Fruit fly (Drosophila melanogaster) whole organism, embryonic: ENCODE measurements around the gene CG9570.
"Not testable (repeated sequence)": the region's sequence is repeated elsewhere in the genome, so short reads cannot be mapped to it uniquely, and the experiment has no call there.

ENCODE experiments used
- Bgb ChIP-seq: fragments of 200-800 bp; sonication (Bioruptor generic); IDR thresholded peaks from 2 replicates; pipeline ENCODE4 v1.3.6; 2022; ENCODE audit warnings: missing biosample characterization, missing genetic modification characterization; ENCODE audit not compliant: partially characterized antibody
- CG10462 ChIP-seq: fragments of 200-800 bp; sonication (Bioruptor generic); optimal IDR thresholded peaks from 2 replicates; lab custom pipeline; 2016; ENCODE audit warnings: missing biosample characterization, missing genetic modification characterization
- CG6272 ChIP-seq: fragments of 200-800 bp; sonication (Bioruptor generic); IDR thresholded peaks from 2 replicates; pipeline ENCODE4 v1.3.6; 2022; ENCODE audit warnings: missing biosample characterization, missing genetic modification characterization
- fru ChIP-seq: fragments of >200 bp; optimal IDR thresholded peaks from 2 replicates; lab custom pipeline; 2017
- her ChIP-seq: fragments of 200-800 bp; sonication (Bioruptor generic); optimal IDR thresholded peaks from 2 replicates; lab custom pipeline; 2016; ENCODE audit warnings: missing biosample characterization, missing genetic modification characterization
- unpg ChIP-seq: fragments of 200-800 bp; sonication (Bioruptor generic); optimal IDR thresholded peaks from 3 replicates; lab custom pipeline; 2018; ENCODE audit warnings: missing biosample characterization, mild to moderate bottlenecking, missing genetic modification characterization, moderate library complexity

CG9570 gene

DNA sequence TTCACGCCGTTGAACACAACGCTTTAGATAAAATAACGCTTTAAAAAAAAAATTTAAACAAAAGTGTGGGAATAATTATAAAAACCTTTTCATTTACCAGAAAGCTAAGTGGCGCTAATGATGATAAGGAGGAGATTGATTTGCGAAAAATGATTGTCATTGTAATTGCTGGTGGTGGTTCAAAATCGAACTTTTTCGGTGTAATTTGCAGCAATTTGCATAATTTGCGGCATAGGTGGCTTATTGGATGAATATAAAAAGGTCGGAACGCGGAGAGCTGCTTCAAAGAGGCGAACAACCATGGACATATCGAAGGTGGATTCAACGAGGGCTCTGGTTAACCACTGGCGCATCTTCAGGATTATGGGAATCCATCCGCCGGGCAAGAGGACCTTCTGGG, 43.0 kb downstream of the CG9570 start, which contains the start of gene Or19b:
TSS of gene Or19b (plus strand) at position 301 of the 400 bp plus-strand sequence.
- TF ChIP-seq Bgb (GFP tag; lab: Robert Waterston, UW); her (GFP tag; lab: Kevin White, UChicago); CG10462: not testable (repeated sequence)

DNA sequence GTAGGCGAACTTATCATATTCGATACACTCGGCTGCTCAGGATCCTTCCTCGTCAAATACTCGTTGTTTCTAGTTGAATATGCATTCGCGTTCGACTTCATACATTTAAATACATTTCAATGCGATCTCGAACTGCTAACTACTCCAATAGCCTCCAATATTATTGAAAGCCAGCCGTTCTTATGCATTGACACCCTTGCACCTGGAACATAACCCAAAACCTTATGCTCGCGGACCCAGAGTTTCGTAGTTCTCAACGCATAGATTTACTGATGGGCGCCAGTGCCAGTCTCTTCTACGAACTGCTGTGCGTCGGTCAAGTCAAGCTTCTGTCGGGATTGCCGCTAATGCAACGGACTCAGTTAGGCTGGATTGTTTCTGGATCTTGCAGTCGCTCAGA, 45.3 kb downstream of the CG9570 start, which contains the start of gene CG42581:
TSS of gene CG42581 (minus strand) at position 101 of the 400 bp plus-strand sequence.
- not testable (repeated sequence) for TF ChIP-seq CG6272 (GFP tag; lab: Robert Waterston, UW); fru (lab: Kevin White, UChicago); unpg (GFP tag; lab: Kevin White, UChicago)
- TF ChIP-seq, all 482 proteins: peak for 0; not testable (repeated sequence) for 482
